Fruit fly (Drosophila melanogaster) whole organism, pupa: Measurements from ENCODE around the gene SclA.

ENCODE experiments used
- CG10348 ChIP-seq: fragments of 200-800 bp; sonication (Bioruptor generic); IDR thresholded peaks from 2 replicates; pipeline ENCODE4 v1.3.6; 2022; ENCODE audit warnings: missing biosample characterization, missing genetic modification characterization
- CG12605 ChIP-seq: fragments of 200-800 bp; sonication (Bioruptor generic); IDR thresholded peaks from 2 replicates; pipeline ENCODE4 v1.3.6; 2022; ENCODE audit warnings: missing biosample characterization, missing genetic modification characterization
- CG13204 ChIP-seq: fragments of 200-800 bp; sonication (Bioruptor generic); optimal IDR thresholded peaks from 2 replicates; lab custom pipeline; 2018; ENCODE audit warnings: missing biosample characterization, mild to moderate bottlenecking, missing genetic modification characterization, moderate library complexity
- CG14655 ChIP-seq: fragments of 200-800 bp; sonication (Bioruptor generic); optimal IDR thresholded peaks from 3 replicates; lab custom pipeline; 2017; ENCODE audit warnings: mild to moderate bottlenecking, missing biosample characterization, missing genetic modification reagents, missing genetic modification characterization
- CG15710 ChIP-seq: fragments of 200-800 bp; sonication (Bioruptor generic); optimal IDR thresholded peaks from 2 replicates; lab custom pipeline; 2018; ENCODE audit warnings: missing biosample characterization, mild to moderate bottlenecking, missing genetic modification characterization, moderate library complexity
- CG17806 ChIP-seq: fragments of 200-800 bp; sonication (Bioruptor generic); optimal IDR thresholded peaks from 2 replicates; lab custom pipeline; 2018; ENCODE audit warnings: missing biosample characterization, mild to moderate bottlenecking, missing genetic modification characterization, moderate library complexity
- CG32121 ChIP-seq: fragments of 200-800 bp; sonication (Bioruptor generic); IDR thresholded peaks from 2 replicates; pipeline ENCODE4 v1.3.6; 2022; ENCODE audit warnings: missing biosample characterization, missing genetic modification characterization
- CG34367 ChIP-seq: fragments of 200-800 bp; sonication (Bioruptor generic); optimal IDR thresholded peaks from 2 replicates; lab custom pipeline; 2018; ENCODE audit warnings: missing biosample characterization, mild to moderate bottlenecking, missing genetic modification characterization
- CG4496 ChIP-seq: fragments of 200-800 bp; sonication (Bioruptor generic); IDR thresholded peaks from 3 replicates; pipeline ENCODE4 v1.3.6; 2022; ENCODE audit warnings: missing biosample characterization, missing genetic modification characterization
- CG8159 ChIP-seq: fragments of 200-800 bp; sonication (Bioruptor generic); optimal IDR thresholded peaks from 3 replicates; lab custom pipeline; 2018; ENCODE audit warnings: missing biosample characterization, mild to moderate bottlenecking, missing genetic modification characterization, moderate library complexity
- CG8301 ChIP-seq: fragments of 200-800 bp; sonication (Bioruptor generic); optimal IDR thresholded peaks from 2 replicates; lab custom pipeline; 2018; ENCODE audit warnings: missing biosample characterization, mild to moderate bottlenecking, missing genetic modification characterization
- CG9948 ChIP-seq: fragments of 200-800 bp; sonication (Bioruptor generic); optimal IDR thresholded peaks from 2 replicates; lab custom pipeline; 2018; ENCODE audit warnings: missing biosample characterization, mild to moderate bottlenecking, missing genetic modification characterization, moderate library complexity
- D1 ChIP-seq: fragments of 200-800 bp; sonication (Bioruptor generic); optimal IDR thresholded peaks from 2 replicates; lab custom pipeline; 2018; ENCODE audit warnings: missing biosample characterization, mild to moderate bottlenecking, missing genetic modification characterization, moderate library complexity
- EcR ChIP-seq: fragments of 200-800 bp; sonication (Bioruptor generic); optimal IDR thresholded peaks from 3 replicates; lab custom pipeline; 2019; ENCODE audit warnings: missing biosample characterization, missing genetic modification characterization, mild to moderate bottlenecking, moderate library complexity, missing genetic modification reagents
- Ets98B ChIP-seq: fragments of 200-800 bp; sonication (Bioruptor generic); IDR thresholded peaks from 2 replicates; pipeline ENCODE4 v1.3.6; 2022; ENCODE audit warnings: missing biosample characterization, missing genetic modification characterization
- Pif1A ChIP-seq: fragments of 200-800 bp; sonication (Bioruptor generic); optimal IDR thresholded peaks from 3 replicates; lab custom pipeline; 2016; ENCODE audit warnings: missing biosample characterization, missing genetic modification characterization
- Pif1B ChIP-seq: fragments of 200-800 bp; sonication (Bioruptor generic); optimal IDR thresholded peaks from 3 replicates; lab custom pipeline; 2016; ENCODE audit warnings: missing biosample characterization, missing genetic modification characterization
- Snoo ChIP-seq: fragments of 200-800 bp; sonication (Bioruptor generic); optimal IDR thresholded peaks from 3 replicates; lab custom pipeline; 2017; ENCODE audit warnings: missing biosample characterization, mild to moderate bottlenecking, missing genetic modification characterization, inconsistent platforms
- fd96Ca ChIP-seq: fragments of 200-800 bp; sonication (Bioruptor generic); IDR thresholded peaks from 3 replicates; pipeline ENCODE4 v1.3.6; 2022; ENCODE audit warnings: missing biosample characterization, missing genetic modification characterization
- gl ChIP-seq: fragments of 200-800 bp; sonication (Bioruptor generic); optimal IDR thresholded peaks from 2 replicates; lab custom pipeline; 2018; ENCODE audit warnings: missing biosample characterization, mild to moderate bottlenecking, missing genetic modification characterization
- rn ChIP-seq: fragments of 200-800 bp; sonication (Bioruptor generic); IDR thresholded peaks from 2 replicates; pipeline ENCODE4 v1.3.6; 2022; ENCODE audit warnings: missing biosample characterization, missing genetic modification characterization

The SclA gene

dm6 chr2L:16845179-16845578 lies 7.4 kb downstream of the SclA start:
- TF ChIP-seq Snoo (tag; lab: Kevin White, UChicago) (no peak), Pif1A (GFP tag; lab: Kevin White, UChicago) (no peak), fd96Ca (GFP tag; lab: Robert Waterston, UW) (no peak), CG34367 (no peak), CG8159 (tag; lab: Kevin White, UChicago) (no peak), CG9948 (tag; lab: Kevin White, UChicago) (no peak), Pif1B (GFP tag; lab: Kevin White, UChicago) (no peak), CG14655 (GFP tag; lab: Kevin White, UChicago) (no peak), rn (GFP tag; lab: Robert Waterston, UW) (no peak), CG17806 (tag; lab: Kevin White, UChicago) (no peak), CG13204 (GFP tag; lab: Kevin White, UChicago) (no peak), CG12605 (GFP tag; lab: Robert Waterston, UW) (no peak), CG4496 (no peak), CG10348 (GFP tag; lab: Robert Waterston, UW) (no peak), CG32121 (GFP tag; lab: Robert Waterston, UW) (no peak), CG15710 (tag; lab: Kevin White, UChicago) (no peak), CG8301 (tag; lab: Kevin White, UChicago) (no peak), EcR (GFP tag; lab: Kevin White, UChicago) (no peak)
- TF ChIP-seq, all 21 proteins: peak for 0

DNA sequence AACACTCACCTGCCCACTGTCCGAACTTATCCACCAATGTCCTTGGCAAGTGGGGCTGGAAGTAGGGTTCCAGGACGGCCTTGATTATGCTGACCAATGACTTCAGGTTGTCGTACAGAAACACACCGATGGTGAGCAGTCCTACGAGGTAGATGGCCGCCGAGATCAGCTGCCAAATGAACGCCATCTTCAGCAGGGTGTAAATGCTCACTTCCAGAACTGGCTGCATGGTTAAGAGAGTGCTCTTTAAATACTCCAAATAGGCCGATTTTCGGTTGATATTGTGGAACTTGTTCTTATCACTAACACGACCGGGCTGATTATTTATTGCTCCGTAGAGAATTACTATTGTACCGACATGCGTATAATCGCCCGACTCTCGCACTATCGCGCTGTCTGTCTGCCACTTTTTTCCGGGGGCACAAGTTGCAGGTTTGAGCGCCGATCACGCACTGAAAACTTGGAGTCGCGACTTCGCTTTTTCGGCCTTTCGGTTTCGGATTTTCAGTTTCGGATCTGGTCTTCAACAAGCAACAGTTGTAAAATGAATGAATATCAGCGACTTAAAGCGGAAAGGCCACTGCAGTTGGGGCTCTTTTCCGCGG lies 9.1 kb downstream of the SclA start:
- TF ChIP-seq EcR (GFP tag; lab: Kevin White, UChicago) (peak; percentile 61), Ets98B (GFP tag; lab: Robert Waterston, UW) (no peak)

- TF ChIP-seq CG15710 (tag; lab: Kevin White, UChicago), result no peak
- TF ChIP-seq CG34367, result no peak
- no peak for TF ChIP-seq CG9948 (tag; lab: Kevin White, UChicago)
- TF ChIP-seq CG8159 (tag; lab: Kevin White, UChicago), result no peak
- TF ChIP-seq Snoo (tag; lab: Kevin White, UChicago), result no peak
- TF ChIP-seq CG32121 (GFP tag; lab: Robert Waterston, UW), result no peak
- TF ChIP-seq, all 21 proteins: peak for 0
Observed at dm6 chr2L:16847948-16848347, 10.2 kb downstream of the SclA start.

- TF ChIP-seq CG17806 (tag; lab: Kevin White, UChicago), result no peak
- TF ChIP-seq Snoo (tag; lab: Kevin White, UChicago), result no peak
- no peak for TF ChIP-seq CG34367
- no peak for TF ChIP-seq CG9948 (tag; lab: Kevin White, UChicago)
- TF ChIP-seq rn (GFP tag; lab: Robert Waterston, UW), result no peak
- no peak for TF ChIP-seq Ets98B (GFP tag; lab: Robert Waterston, UW)
- no peak for TF ChIP-seq CG14655 (GFP tag; lab: Kevin White, UChicago)
- TF ChIP-seq CG8159 (tag; lab: Kevin White, UChicago), result no peak
- TF ChIP-seq D1 (tag; lab: Kevin White, UChicago), result no peak
- TF ChIP-seq gl (tag; lab: Kevin White, UChicago), result no peak
- no peak for TF ChIP-seq EcR (GFP tag; lab: Kevin White, UChicago)
- TF ChIP-seq CG15710 (tag; lab: Kevin White, UChicago), result no peak
- no peak for TF ChIP-seq CG4496
- no peak for TF ChIP-seq CG13204 (GFP tag; lab: Kevin White, UChicago)
- TF ChIP-seq, all 21 proteins: peak for 0
Observed at dm6 chr2L:16848670-16849069, 10.9 kb downstream of the SclA start, which contains the start of gene CG13284. Gene CG13284, minus strand, starts transcription at chr2L:16848716.

DNA sequence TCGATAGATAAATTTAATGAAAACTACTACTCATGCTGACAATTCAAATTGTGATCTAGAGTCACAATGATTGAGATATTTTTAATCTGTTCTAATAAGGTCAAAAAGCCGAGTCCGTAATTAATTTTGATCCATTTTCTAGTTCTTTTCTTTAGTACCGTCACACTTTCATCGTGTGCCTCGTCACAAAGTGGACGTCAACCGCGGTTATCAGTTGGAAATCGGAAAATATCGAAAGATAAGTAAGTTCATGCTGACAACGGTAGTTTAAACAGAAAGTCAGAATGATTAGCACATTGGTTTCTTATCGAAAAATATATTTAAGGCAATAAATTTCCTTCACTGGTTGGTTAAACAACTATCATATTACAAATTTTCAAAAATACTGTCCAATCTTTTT lies 12.7 kb downstream of the SclA start:
- no peak for TF ChIP-seq CG8301 (tag; lab: Kevin White, UChicago)
- no peak for TF ChIP-seq CG14655 (GFP tag; lab: Kevin White, UChicago)
- TF ChIP-seq CG13204 (GFP tag; lab: Kevin White, UChicago), result no peak
- no peak for TF ChIP-seq CG4496
- TF ChIP-seq CG9948 (tag; lab: Kevin White, UChicago), result no peak
- TF ChIP-seq CG8159 (tag; lab: Kevin White, UChicago), result no peak
- no peak for TF ChIP-seq CG12605 (GFP tag; lab: Robert Waterston, UW)
- no peak for TF ChIP-seq gl (tag; lab: Kevin White, UChicago)
- no peak for TF ChIP-seq Pif1A (GFP tag; lab: Kevin White, UChicago)
- TF ChIP-seq Pif1B (GFP tag; lab: Kevin White, UChicago), result no peak
- TF ChIP-seq CG34367, result no peak
- TF ChIP-seq rn (GFP tag; lab: Robert Waterston, UW), result no peak
- TF ChIP-seq CG15710 (tag; lab: Kevin White, UChicago), result no peak
- TF ChIP-seq Ets98B (GFP tag; lab: Robert Waterston, UW), result no peak
- TF ChIP-seq EcR (GFP tag; lab: Kevin White, UChicago), result no peak
- TF ChIP-seq fd96Ca (GFP tag; lab: Robert Waterston, UW), result no peak

- peak; percentile 55 for TF ChIP-seq D1 (tag; lab: Kevin White, UChicago)
- no peak for TF ChIP-seq CG34367
- no peak for TF ChIP-seq CG17806 (tag; lab: Kevin White, UChicago)
- 0 out of 2 replicates have a peak, but pooled peaks have one; percentile 17 for TF ChIP-seq CG32121 (GFP tag; lab: Robert Waterston, UW)
Observed at dm6 chr2L:16852318-16852932, 14.7 kb downstream of the SclA start, which contains the start of gene CG31810. Gene CG31810, minus strand, starts transcription at chr2L:16852368.
